Worm (Caenorhabditis elegans) whole organism, L1 larva: ENCODE measurements around the gene F56C3.9.

Experiments
- dsc-1 ChIP-seq: sonication (generic microtip); optimal IDR thresholded peaks from 2 replicates; lab custom pipeline; 2016; ENCODE audit warnings: mild to moderate bottlenecking, missing genetic modification characterization, missing compliant biosample characterization
- jun-1 ChIP-seq: fragments of 150-350 bp; optimal IDR thresholded peaks from 2 replicates; lab custom pipeline; 2014; ENCODE audit warnings: missing biosample characterization, missing genetic modification reagents, missing genetic modification characterization
- lin-39 ChIP-seq: fragments of 150-350 bp; optimal IDR thresholded peaks from 2 replicates; lab custom pipeline; 2014; ENCODE audit warnings: missing biosample characterization, missing genetic modification reagents, missing genetic modification characterization
- mef-2 ChIP-seq: fragments of 150-350 bp; optimal IDR thresholded peaks from 2 replicates; lab custom pipeline; 2014; ENCODE audit warnings: missing biosample characterization, missing genetic modification characterization
- nhr-11 ChIP-seq: fragments of 150-350 bp; optimal IDR thresholded peaks from 2 replicates; lab custom pipeline; 2014; ENCODE audit warnings: missing biosample characterization, missing genetic modification characterization
- unc-62 ChIP-seq: fragments of 150-350 bp; optimal IDR thresholded peaks from 2 replicates; lab custom pipeline; 2014; ENCODE audit warnings: missing biosample characterization, missing genetic modification reagents, missing genetic modification characterization
- ztf-11 ChIP-seq, 2 experiments: sonication (generic microtip); optimal IDR thresholded peaks; 2 replicates each; lab custom pipeline; 2016 to 2017; ENCODE audit warnings: missing genetic modification characterization in 2 of 2, missing biosample characterization in 1 of 2, missing compliant biosample characterization in 1 of 2

ce11 chrX:1424509-1424908 is 30.7 kb upstream of the F56C3.9 start, which contains the start of gene F19G12.3:
- TF ChIP-seq lin-39 (tag; lab: Kevin White, UChicago), result no peak
- no peak for TF ChIP-seq mef-2 (tag; lab: Kevin White, UChicago)
- no peak for TF ChIP-seq nhr-11 (tag; lab: Kevin White, UChicago)
- TF ChIP-seq unc-62 (GFP tag; lab: Kevin White, UChicago), result no peak
- TF ChIP-seq ztf-11 (tag; optimal IDR thresholded peaks at IDR 0.05; lab: Kevin White, UChicago), result no peak
- no peak for TF ChIP-seq jun-1 (tag; lab: Kevin White, UChicago)
- TF ChIP-seq dsc-1 (tag; lab: Kevin White, UChicago), result no peak
